Worm (Caenorhabditis elegans): Measurements from ENCODE around the gene rfth-1.
A peak's percentile ranks its signal among the peaks of the same experiment; 100 is the strongest.

rfth-1 gene

DNA sequence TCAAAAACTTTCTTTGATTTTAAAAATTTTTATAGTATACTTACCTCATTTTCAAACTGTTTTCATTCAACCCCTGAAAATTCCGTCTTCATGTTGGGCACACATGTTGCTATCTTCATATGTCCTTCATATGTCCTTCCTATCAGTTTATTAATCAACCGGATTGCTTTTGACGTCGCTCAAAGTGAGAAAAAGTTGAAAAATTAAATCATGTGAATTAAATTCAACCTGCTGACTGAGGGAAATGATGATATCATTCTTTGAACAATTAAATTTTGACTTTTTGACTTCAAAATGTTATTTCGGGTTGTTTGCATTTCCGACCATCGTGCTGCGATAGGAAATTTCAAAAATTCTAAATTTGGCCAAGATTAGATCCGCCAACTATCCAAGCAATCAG lies 26.6 kb downstream of the rfth-1 start:
- TF ChIP-seq hlh-30 (tag; optimal IDR thresholded peaks at IDR 0.05; ENCODE audit: insufficient read depth) = no peak
- no peak for TF ChIP-seq lim-6 (tag; optimal IDR thresholded peaks at IDR 0.05)
- no peak for TF ChIP-seq nfya-1 (tag; optimal IDR thresholded peaks at IDR 0.05)
- no peak for TF ChIP-seq unc-86 (tag; optimal IDR thresholded peaks at IDR 0.05)
- no peak for TF ChIP-seq elt-4 (tag; optimal IDR thresholded peaks at IDR 0.05)

DNA sequence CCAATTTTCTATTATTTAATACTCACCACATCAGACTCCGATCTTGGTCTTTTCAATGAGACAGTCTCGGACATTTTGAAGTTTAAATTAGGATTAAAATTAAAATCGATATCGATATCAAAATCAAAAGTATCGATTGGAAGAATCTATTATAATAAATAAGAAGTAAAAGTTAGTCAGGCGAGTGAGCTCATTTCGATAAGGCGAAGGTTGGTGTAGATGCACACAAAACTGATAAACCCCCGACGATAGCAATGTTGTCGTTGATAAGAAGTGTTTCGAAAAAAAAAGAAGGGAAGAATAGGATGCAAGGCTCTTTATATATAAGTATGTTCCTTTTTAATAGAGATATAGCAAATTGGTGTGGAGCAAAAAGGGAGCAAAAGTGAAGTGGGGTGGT lies 28.6 kb downstream of the rfth-1 start, which contains the start of gene M01H9.4:
TSS of gene M01H9.4 (minus strand) at position 379 of the 400 bp plus-strand sequence.
- no peak for TF ChIP-seq pha-2 (tag; optimal IDR thresholded peaks at IDR 0.05)
- TF ChIP-seq C38D4.7 (GFP tag; optimal IDR thresholded peaks at IDR 0.05) = no peak
- TF ChIP-seq elt-4 (tag; optimal IDR thresholded peaks at IDR 0.05) = no peak
- peak; percentile 4 for TF ChIP-seq pqm-1 (tag; optimal IDR thresholded peaks at IDR 0.05)
- TF ChIP-seq elt-2 (tag; optimal IDR thresholded peaks at IDR 0.05) = peak; percentile 98

DNA sequence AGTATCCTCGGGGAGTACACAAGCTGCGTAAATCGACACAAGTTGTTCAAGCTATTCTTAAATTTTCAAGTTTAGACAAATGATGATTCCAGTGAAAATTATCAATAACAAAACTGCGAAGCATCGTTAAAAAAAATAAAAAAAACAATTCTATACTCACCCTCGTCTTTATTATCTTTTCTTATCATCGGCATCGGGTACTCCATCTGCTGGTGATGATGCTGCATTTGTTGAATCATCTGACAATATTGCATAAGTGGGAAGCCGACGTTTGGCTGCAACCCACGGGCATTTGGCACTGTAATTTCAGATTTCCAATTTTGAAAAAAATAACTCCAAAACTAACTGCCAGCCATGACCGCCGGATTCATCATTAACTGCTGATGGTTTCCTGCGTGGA lies 29.8 kb downstream of the rfth-1 start:
- TF ChIP-seq ahr-1 (tag; optimal IDR thresholded peaks at IDR 0.05) (no peak), T23F11.4 (GFP tag; optimal IDR thresholded peaks at IDR 0.05) (no peak), hlh-30 (tag; optimal IDR thresholded peaks at IDR 0.05; ENCODE audit: insufficient read depth) (no peak), lim-6 (tag; optimal IDR thresholded peaks at IDR 0.05) (no peak)

DNA sequence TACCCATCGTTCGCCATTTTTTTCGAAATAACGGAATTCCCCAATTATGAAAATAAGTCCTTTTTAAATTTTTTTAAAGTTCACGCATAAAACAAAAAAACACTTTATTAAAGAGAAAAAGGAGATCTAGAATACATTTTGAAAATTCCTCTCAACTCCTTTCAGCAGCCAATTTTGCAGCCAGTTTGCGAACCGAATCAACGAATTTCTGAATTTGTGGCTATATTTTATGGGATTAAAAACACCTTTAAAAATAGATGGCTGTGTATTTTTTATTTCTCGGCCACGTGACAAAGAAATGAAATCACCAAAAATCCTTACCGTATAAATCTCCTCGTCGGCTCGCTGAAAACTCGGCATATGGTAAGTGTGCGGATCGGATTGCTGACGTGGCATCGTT lies 31.1 kb downstream of the rfth-1 start, which contains the start of gene M01H9.10:
TSS of gene M01H9.10 (minus strand) at position 101 of the 400 bp plus-strand sequence.
- no peak for TF ChIP-seq ref-2 (tag; optimal IDR thresholded peaks at IDR 0.05)
- TF ChIP-seq rnt-1 (tag; optimal IDR thresholded peaks at IDR 0.05) = no peak
- TF ChIP-seq K02D7.2 (tag; optimal IDR thresholded peaks at IDR 0.05) = no peak
- no peak for TF ChIP-seq C38D4.7 (GFP tag; optimal IDR thresholded peaks at IDR 0.05)
- no peak for TF ChIP-seq F13H6.1 (tag; optimal IDR thresholded peaks at IDR 0.05)
- no peak for TF ChIP-seq hlh-6 (tag; optimal IDR thresholded peaks at IDR 0.05)
- TF ChIP-seq sdc-2 (tag; optimal IDR thresholded peaks at IDR 0.05) = no peak
- no peak for TF ChIP-seq dve-1 (tag; optimal IDR thresholded peaks at IDR 0.05)
- TF ChIP-seq hlh-15 (tag; optimal IDR thresholded peaks at IDR 0.05) = no peak
- TF ChIP-seq hlh-30 (tag; optimal IDR thresholded peaks at IDR 0.05; ENCODE audit: insufficient read depth) = no peak
- no peak for TF ChIP-seq fax-1 (tag; optimal IDR thresholded peaks at IDR 0.05)
- TF ChIP-seq unc-55 (GFP tag; optimal IDR thresholded peaks at IDR 0.05) = no peak

DNA sequence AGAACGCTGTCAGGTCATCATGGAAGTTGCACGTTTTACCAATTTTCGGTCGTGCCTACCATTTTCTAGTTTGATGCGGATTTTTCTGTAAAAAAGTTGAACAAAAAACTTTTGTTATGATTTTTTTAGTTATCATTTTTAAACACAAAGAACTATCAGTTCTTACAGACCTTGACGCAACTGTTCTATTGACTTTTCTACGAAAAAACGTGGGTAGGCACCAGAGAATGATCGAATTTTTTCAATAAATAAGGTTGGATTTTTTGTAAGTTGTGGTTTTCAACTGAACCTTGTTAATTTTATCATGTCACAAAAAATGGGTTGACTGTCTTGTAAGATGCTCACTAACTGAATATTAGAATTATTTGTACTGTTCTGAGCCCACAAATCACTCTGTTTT lies 32.5 kb downstream of the rfth-1 start:
- TF ChIP-seq fkh-10 (GFP tag; optimal IDR thresholded peaks at IDR 0.05) (no peak), ceh-34 (tag; optimal IDR thresholded peaks at IDR 0.05) (no peak), F13H6.1 (tag; optimal IDR thresholded peaks at IDR 0.05) (no peak), npax-4 (tag; optimal IDR thresholded peaks at IDR 0.05) (no peak), che-1 (tag; optimal IDR thresholded peaks at IDR 0.05) (no peak), K02D7.2 (tag; optimal IDR thresholded peaks at IDR 0.05) (no peak), elt-4 (tag; optimal IDR thresholded peaks at IDR 0.05) (no peak), pqm-1 (tag; optimal IDR thresholded peaks at IDR 0.05) (no peak), ceh-48 (tag; optimal IDR thresholded peaks at IDR 0.05) (no peak), ceh-18 (tag; optimal IDR thresholded peaks at IDR 0.05) (no peak), nhr-232 (tag; optimal IDR thresholded peaks at IDR 0.05) (no peak), tbx-2 (tag; optimal IDR thresholded peaks at IDR 0.05) (no peak), ref-2 (tag; optimal IDR thresholded peaks at IDR 0.05) (no peak), K09A11.1 (tag; optimal IDR thresholded peaks at IDR 0.05; ENCODE audit: insufficient read depth) (no peak)

DNA sequence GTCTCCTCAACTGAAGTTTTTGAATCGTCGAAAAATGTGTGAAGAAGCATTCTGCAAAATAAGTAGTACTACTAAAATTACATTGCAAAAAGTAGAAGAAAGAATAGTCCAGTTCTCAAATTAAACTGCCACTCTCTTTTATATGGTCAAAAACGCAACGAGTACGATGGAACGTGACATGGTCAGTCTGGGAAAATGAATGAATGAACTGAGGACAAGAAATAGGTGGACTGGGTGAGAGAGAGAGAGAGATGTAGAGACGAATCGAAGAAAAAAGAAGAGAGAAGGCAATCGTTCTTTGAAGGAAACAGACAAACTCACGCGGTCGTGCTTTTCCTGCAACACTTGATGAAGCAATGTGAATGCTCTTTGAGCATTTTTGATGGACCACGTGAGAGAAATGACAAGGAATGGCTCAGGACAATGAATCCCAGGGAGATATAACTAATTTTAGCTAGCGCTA lies 34.1 kb downstream of the rfth-1 start, which contains the start of gene M01H9.3:
TSS of gene M01H9.3 (minus strand) at position 51 of the 463 bp plus-strand sequence.
- TF ChIP-seq ahr-1 (tag; optimal IDR thresholded peaks at IDR 0.05) (no peak), hlh-30 (tag; optimal IDR thresholded peaks at IDR 0.05; ENCODE audit: insufficient read depth) (no peak), ceh-18 (tag; optimal IDR thresholded peaks at IDR 0.05) (peak; percentile 82), ttx-3 (tag; optimal IDR thresholded peaks at IDR 0.05) (no peak), elt-2 (tag; optimal IDR thresholded peaks at IDR 0.05) (no peak), ama-1 (optimal IDR thresholded peaks at IDR 0.05) (no peak), unc-55 (GFP tag; optimal IDR thresholded peaks at IDR 0.05) (peak; percentile 51), sox-4 (tag; optimal IDR thresholded peaks at IDR 0.05) (no peak), ceh-6 (GFP tag; optimal IDR thresholded peaks at IDR 0.05) (no peak), K02D7.2 (tag; optimal IDR thresholded peaks at IDR 0.05) (no peak)
